Fruit fly (Drosophila melanogaster) whole organism: Measurements from ENCODE around the gene sesB.

Experiments used
- CG8478 ChIP-seq: fragments of >200 bp; optimal IDR thresholded peaks from 2 replicates; lab custom pipeline; 2018; ENCODE audit warnings: inconsistent platforms
- Dll ChIP-seq: fragments of >200 bp; optimal IDR thresholded peaks from 2 replicates; lab custom pipeline; 2017
- EcR ChIP-seq, 2 experiments: fragments of >200 bp; optimal IDR thresholded peaks; 2 replicates each; lab custom pipeline; 2017; ENCODE audit warnings: missing biosample characterization in 2 of 2, missing genetic modification characterization in 2 of 2, missing genetic modification reagents in 2 of 2
- pan ChIP-seq: fragments of >200 bp; optimal IDR thresholded peaks from 2 replicates; lab custom pipeline; 2017
- psq ChIP-seq: fragments of >200 bp; optimal IDR thresholded peaks from 2 replicates; lab custom pipeline; 2017
- usp ChIP-seq: fragments of >200 bp; optimal IDR thresholded peaks from 2 replicates; lab custom pipeline; 2017; ENCODE audit warnings: missing biosample characterization, missing genetic modification characterization, mixed read lengths

The sesB gene

DNA sequence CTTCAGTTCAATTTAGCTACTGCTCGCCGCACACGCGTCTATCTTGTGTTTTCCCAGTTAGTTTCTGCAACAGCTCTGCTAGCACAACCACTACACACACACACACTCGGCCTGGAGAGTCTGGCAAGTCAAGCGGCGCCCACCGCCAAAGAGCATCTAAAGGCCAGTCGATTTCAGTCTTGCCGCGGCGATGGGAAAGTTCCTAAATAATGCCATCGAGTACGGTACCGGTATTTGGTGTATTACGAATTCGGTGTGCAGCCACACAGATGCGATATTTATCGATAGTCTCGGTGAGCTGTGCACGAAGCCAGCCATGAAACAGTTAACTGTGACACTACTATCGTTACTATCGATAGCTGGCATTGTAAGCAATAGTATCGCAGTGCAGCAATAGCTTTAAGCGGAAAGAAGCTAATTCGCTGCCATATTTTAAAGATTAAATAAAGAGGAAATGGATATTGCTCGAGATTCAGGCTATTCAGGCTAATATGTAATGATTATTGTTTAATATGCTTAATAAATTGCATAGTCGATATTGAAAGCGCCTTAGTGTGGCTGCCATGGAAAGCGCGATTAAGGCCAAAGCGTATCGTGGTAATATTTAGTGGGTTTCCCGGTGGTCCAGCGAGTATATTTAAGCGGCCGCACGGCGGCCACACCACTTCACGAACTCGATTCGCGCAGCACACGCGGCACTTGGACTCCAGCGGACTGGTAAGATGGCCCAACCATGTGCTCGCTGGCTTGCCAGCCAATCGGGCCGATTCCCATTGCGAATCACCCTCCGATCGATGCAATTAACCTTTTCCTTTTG lies 41.8 kb downstream of the sesB start, which contains the start of gene stx:
Gene stx (minus strand): TSS at position 171 of the 817 bp plus-strand sequence.
- TF ChIP-seq CG8478 (lab: Kevin White, UChicago) = no peak
- TF ChIP-seq psq = no peak
- no peak for TF ChIP-seq usp
- no peak for TF ChIP-seq Dll

DNA sequence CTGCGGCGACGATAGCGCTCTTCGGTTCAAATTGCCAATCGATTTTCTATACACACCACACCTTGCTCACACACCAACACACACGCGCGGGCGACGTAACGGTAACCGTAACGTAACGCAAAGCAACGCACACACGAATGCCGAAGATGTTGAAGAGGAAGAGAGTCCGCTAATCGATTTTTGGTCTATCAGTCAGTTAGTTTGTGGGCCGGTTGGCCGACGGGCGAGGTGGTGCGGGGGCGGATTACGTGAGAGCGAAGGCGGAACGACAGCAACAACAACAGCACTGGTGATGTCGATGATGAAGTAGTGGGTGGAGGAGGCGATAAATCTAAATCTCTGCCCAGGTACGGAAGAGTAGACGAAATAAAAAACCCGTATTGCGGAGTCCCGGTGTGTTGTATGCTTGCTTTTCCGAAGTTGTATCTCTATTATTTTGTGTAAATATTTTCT lies 42.4 kb downstream of the sesB start, which contains the start of gene ras:
Gene ras (plus strand): TSS at position 188 of the 453 bp plus-strand sequence.
- TF ChIP-seq usp (no peak), CG8478 (lab: Kevin White, UChicago) (no peak), EcR (GFP tag; optimal IDR thresholded peaks at IDR 0.05; lab: Kevin White, UChicago) (no peak), pan (lab: Kevin White, UChicago) (no peak), Dll (no peak), psq (no peak)

DNA sequence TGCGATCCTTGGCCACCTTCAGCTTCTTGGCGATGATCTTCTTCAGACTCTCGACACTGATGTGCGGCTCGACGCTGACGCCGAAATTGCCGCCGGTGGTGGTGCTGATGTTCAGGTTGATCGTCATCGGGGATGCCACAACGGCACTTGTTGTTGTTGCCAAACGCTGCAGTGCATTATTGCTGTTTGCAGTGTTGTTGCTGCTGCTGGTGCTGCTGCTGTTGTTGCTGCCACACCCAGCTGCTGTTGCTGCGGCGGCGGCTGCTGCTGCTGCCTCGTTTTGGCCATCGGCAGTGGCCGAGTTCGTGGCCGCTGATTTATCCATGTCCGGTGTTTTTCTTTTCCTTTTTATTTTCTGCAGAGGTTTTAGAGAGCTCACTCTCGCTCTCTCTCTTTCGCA lies 42.9 kb downstream of the sesB start:
- TF ChIP-seq EcR (GFP tag; optimal IDR thresholded peaks at IDR 0.05; lab: Kevin White, UChicago) = no peak
- TF ChIP-seq CG8478 (lab: Kevin White, UChicago) = no peak
- no peak for TF ChIP-seq usp
- TF ChIP-seq psq = no peak
- no peak for TF ChIP-seq Dll
- no peak for TF ChIP-seq pan (lab: Kevin White, UChicago)

DNA sequence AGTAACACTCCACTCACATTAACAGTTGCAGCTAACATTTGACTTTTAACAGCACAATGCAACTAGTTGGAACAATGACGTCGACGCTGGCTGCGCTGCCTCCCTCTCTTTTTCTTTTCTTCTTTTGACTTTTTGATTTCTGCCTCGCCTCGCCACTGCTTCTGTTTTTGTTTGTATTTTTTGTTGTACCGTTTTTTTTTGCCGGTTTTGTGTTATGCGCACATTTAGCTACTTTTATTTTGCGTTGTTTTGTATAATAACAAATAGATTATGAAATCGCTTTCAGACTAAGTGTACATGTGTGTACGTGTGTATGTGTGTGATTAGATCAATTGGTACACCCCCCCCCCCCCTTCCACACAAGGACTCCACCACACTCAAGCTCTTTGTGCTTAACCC lies 44.2 kb downstream of the sesB start:
- TF ChIP-seq EcR (GFP tag; optimal IDR thresholded peaks at IDR 0.05; lab: Kevin White, UChicago) (no peak), CG8478 (lab: Kevin White, UChicago) (no peak), Dll (no peak)

DNA sequence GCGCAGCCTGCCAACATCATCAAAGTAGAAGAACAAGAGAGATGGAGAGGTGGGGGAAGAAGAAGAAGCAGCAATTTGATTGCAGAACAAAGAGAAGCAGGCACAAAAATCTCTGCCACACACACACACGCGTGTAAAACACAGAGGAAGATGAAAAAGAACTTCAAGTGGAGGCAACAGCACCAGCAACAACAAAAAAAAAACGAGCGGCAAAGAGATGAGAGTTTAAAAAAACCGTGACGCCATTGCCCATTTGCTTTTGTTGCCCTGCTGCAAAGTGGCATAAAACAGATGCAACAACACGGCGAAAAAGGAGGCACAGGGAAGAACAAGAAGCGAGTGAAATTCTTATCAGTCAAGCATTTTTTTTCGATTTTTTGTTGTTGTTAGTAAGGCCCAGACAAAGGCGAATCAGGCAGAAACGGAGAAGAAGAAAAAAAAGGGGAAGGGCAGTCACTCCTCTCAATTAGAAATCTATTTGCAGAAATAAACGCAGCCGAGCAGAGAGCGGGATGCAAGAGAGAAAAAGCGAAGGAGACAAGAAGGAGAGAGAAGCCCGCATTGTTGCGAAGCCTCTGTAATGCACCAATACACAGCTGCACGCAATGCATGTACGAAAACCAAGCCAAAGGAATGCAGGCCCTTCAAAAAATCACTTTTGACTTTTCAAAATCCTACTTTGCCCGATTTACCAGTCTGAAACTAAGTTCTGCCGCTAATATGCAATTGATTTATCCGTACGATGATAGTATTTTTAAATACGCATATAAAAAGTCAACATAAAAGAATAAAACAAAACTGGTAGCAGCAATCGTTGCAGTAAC lies 44.8 kb downstream of the sesB start:
- TF ChIP-seq EcR (GFP tag; optimal IDR thresholded peaks at IDR 0.05; lab: Kevin White, UChicago) (peak in 1 of 2 experiments; percentile 59), Dll (no peak)

DNA sequence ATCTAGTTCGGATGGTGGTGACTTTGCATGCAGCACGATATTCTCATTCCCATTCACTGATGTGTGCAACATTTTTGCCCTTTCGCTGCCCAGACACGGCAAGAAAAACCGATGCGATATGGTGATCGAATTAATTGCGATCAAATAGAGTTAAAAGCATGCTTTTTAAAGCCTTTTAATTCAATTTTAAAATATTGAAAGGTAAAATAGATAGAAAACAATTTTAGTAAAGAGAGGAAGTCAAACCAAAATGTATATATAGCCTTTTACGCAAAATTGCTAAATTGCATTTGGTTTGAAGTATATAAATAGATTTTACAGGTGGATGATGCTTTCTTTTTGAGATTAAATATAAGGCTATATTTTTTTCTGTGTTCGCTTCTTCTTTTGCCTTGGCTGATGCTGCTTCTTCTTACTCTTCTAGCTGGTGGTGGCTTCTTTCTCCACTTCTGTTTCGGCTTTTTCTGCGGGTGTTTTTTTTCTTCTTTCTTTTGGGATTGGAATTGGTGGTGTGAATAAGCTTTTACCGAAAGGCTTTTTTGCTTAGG lies 45.7 kb downstream of the sesB start:
- no peak for TF ChIP-seq pan (lab: Kevin White, UChicago)
- no peak for TF ChIP-seq Dll
- no peak for TF ChIP-seq usp
- TF ChIP-seq EcR (GFP tag; optimal IDR thresholded peaks at IDR 0.05; lab: Kevin White, UChicago) = no peak
- TF ChIP-seq CG8478 (lab: Kevin White, UChicago) = no peak
- TF ChIP-seq psq = no peak

DNA sequence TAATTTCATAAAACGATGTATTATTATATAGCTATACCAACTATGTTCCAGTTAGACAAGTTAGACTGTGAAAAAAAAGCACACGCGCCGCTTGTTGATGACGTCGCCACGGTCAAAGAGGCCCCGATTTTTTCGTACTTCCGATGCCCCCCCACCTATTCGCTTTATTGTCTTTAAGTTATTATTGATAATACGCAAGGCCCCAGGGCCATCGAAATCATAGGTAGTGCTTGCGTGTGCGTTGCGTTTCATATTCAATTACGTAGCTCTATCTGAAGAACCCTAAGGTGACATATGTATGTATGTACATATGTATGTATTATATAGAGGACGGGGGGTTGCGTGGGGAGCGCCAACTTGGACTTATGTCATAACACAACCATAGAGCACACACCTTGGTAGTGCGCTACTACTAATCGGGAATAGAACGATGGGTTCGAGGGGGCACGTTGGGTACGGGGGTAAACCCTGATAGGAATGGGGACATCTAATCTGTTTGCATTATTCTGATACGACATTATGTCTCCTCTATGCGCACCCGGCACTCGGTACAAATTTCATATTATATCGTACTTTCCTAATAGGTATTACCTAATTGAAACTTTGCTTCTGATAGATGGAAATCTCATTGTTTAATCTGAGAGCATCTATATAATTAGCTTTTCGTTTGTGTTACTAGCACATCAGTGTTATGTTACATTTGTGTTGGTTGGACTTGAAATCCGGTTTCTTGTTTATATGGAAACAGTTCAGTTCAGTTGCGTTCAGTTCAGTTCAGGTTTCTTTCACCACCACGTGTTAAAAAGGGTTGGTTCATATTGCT lies 46.9 kb downstream of the sesB start:
- TF ChIP-seq psq (no peak), CG8478 (lab: Kevin White, UChicago) (no peak), pan (lab: Kevin White, UChicago) (no peak), usp (no peak), EcR (GFP tag; optimal IDR thresholded peaks at IDR 0.05; lab: Kevin White, UChicago) (no peak), Dll (no peak)

DNA sequence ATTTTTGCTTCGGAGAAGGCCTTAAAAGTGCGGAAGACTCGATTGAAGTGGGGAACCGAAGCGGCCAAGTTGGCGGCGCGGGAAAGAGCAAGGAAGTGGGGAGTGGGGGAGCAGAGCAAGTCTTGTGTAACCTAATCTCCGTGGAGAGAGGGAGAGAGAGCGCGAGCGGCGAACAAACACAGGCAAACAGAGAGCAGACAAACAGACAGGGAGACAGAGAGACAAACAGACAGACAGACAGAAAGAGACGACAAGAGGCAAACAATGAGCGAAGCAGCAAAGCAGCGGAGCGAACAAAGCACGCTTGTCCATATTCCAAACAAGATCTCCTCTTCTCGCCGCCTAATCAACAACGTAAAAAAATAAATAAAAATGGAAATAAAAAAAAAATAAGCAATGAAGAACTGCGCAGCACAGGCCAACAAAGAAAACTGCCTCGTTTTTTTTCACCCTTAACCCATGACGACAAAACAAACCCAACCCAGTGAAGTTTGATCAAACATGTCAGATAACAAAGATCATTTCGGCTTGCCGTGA lies 47.9 kb downstream of the sesB start:
- TF ChIP-seq EcR (GFP tag; optimal IDR thresholded peaks at IDR 0.05; lab: Kevin White, UChicago) = no peak
- peak; percentile 57 for TF ChIP-seq Dll

DNA sequence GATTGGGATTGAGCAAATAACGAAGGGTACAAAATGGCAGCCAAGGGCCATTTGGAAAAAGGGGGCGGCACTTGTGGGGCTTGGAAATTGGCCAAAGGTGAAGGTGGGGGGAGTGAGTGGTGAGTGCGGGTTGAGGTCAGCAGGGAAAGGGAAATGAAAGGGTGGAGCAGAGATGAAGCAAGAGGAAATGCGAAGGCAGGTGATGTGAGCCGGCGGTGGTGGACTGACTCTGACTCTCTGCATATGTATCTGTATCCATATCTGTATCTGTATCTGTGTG lies 48.7 kb downstream of the sesB start:
- TF ChIP-seq usp (no peak), EcR (GFP tag; optimal IDR thresholded peaks at IDR 0.05; lab: Kevin White, UChicago) (no peak), Dll (peak; percentile 48), pan (lab: Kevin White, UChicago) (no peak), psq (no peak)

DNA sequence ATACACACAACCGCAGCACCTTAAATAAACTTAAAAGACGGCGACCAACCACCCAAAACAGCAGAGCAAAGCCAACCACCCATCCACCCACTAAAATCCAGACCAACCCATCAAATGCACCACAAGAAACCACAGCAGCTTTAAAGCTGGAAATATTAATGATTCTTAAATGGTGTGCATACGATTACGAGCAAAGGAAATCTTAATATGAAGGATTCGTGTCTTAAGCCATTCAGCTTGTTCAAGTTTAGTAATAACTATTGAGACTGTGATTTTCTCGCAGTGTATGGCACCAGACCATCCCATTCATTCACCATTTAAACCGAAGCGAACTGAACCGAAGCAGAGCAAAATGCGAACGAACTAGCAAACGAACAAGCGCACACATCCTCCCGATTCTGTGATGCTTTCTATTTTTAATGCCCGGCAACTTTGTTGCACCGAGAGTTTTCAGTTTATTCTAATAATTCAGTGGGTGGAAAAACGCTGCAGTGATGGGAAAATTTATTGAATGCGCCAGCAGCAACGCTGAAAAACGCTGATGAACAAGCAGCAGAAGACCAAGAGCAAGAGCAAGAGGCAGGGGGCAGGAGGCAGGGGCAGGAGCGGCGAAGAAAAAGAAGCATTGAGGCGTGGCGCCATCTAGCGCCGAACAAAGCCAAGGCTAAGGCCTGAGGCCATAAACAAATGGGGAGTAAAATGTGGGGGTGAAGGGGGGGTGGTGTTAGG lies 49.2 kb downstream of the sesB start:
- no peak for TF ChIP-seq EcR (GFP tag; optimal IDR thresholded peaks at IDR 0.05; lab: Kevin White, UChicago)

DNA sequence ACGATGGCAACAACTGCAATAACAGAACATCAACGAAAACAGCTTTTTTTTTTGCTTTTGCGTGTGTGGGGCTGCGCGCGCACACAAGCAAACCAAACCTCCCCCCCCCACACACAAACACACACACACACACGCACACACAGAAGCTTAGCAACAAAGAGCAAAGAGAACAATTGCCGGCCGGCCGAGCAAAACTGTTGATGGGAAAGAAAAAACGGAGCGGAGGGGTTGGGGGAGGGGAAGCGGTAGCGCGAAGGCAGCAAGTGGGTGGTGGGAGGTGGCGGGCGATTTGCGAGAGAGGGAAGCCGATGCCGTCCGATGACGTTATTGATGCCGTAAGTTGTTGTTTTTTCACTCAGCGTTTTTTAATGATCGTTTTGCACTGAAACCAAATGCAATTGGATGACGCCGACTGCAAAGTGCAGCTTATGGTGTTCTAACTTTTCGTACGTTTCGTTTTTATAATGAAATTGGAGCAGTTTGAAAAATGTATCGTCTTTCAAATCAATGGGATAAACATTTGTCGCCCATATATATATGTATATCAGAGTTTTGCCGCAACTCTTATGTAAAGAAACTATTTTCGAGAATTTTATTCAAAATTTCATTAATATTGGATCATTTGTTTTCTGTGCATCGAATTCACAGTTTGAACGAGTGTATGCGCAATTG lies 50.9 kb downstream of the sesB start:
- TF ChIP-seq CG8478 (lab: Kevin White, UChicago) (no peak), usp (no peak), Dll (peak; percentile 64)
